Worm (Caenorhabditis elegans): ENCODE results near the gene hdl-1.

Gene hdl-1

DNA sequence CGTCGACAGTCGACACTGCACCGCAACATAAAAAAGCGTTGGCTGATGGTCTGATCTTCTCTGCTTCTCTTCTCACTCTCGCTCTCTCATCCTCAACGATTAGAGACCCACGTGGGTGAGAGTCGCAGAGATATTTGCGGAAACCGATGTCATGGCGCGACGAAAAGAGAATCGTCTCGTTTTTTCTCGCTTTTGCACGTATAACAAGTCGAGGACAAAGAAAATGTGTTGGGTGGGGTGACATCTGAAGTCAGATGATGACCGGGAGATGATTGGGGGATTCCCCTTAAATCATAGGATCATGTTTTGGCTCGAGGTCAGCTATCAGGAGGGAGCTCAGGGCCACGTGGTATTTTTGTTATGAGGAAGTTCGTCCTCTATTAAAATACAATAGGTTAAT is 6.8 kb upstream of the hdl-1 start (continued):
- peak; percentile 98 for TF ChIP-seq nhr-43 (tag; optimal IDR thresholded peaks at IDR 0.05; ENCODE audit: poor library complexity, severe bottlenecking)
- TF ChIP-seq daf-12 (tag; optimal IDR thresholded peaks at IDR 0.05): no peak
- TF ChIP-seq fkh-2 (tag; optimal IDR thresholded peaks at IDR 0.05): no peak
- TF ChIP-seq nhr-25 (tag; optimal IDR thresholded peaks at IDR 0.05): peak; percentile 99
- peak; percentile 57 for TF ChIP-seq tbx-2 (tag; optimal IDR thresholded peaks at IDR 0.05)
- TF ChIP-seq nhr-11 (tag; optimal IDR thresholded peaks at IDR 0.05): no peak

DNA sequence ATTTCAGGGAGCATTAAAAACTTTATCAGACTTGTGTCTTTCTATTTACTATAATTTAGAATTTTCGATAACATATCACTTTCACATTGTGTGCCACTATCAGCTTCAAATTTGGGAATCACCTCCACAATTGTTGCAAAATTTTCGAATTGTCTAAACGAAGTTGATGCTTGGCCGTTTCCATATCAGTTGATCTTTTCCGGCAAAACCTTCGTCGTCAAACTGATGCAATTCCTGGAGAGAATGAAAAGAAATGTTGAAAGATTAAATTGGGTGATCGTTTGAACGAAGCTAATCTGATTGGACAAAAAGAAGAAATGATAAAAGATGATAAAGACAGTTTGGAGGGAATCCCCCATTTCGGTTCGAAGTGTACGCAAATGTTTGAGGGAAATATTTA is 6.0 kb upstream of the hdl-1 start:
- TF ChIP-seq nfya-1 (tag; optimal IDR thresholded peaks at IDR 0.05; ENCODE audit: insufficient read depth) (peak; percentile 43), fos-1 (tag; optimal IDR thresholded peaks at IDR 0.05) (peak; percentile 67), lsy-12 (tag; optimal IDR thresholded peaks at IDR 0.05) (peak; percentile 38), tbx-2 (tag; optimal IDR thresholded peaks at IDR 0.05) (no peak), ceh-16 (tag; optimal IDR thresholded peaks at IDR 0.05) (no peak), elt-2 (tag; optimal IDR thresholded peaks at IDR 0.05) (peak; percentile 98), hmg-11 (tag; optimal IDR thresholded peaks at IDR 0.05) (no peak), nhr-43 (tag; optimal IDR thresholded peaks at IDR 0.05; ENCODE audit: poor library complexity, severe bottlenecking) (peak; percentile 67), jun-1 (tag; optimal IDR thresholded peaks at IDR 0.05) (peak; percentile 76), nhr-23 (tag; optimal IDR thresholded peaks at IDR 0.05) (peak; percentile 47), nhr-28 (tag; optimal IDR thresholded peaks at IDR 0.05) (no peak), nhr-12 (tag; optimal IDR thresholded peaks at IDR 0.05) (no peak), sea-2 (GFP tag; optimal IDR thresholded peaks at IDR 0.05) (no peak), nhr-237 (tag; optimal IDR thresholded peaks at IDR 0.05) (no peak), unc-62 (GFP tag; optimal IDR thresholded peaks at IDR 0.05) (no peak), elt-3 (tag; optimal IDR thresholded peaks at IDR 0.05) (no peak), zag-1 (tag; optimal IDR thresholded peaks at IDR 0.05) (no peak), fkh-10 (GFP tag; optimal IDR thresholded peaks at IDR 0.05) (no peak), ztf-4 (tag; optimal IDR thresholded peaks at IDR 0.05) (peak; percentile 34), aly-2 (tag; optimal IDR thresholded peaks at IDR 0.05) (no peak), eor-1 (tag; optimal IDR thresholded peaks at IDR 0.05) (no peak), fkh-2 (tag; optimal IDR thresholded peaks at IDR 0.05) (no peak), ceh-9 (tag; optimal IDR thresholded peaks at IDR 0.05) (no peak), mdl-1 (tag; optimal IDR thresholded peaks at IDR 0.05) (peak; percentile 24), ceh-28 (tag; optimal IDR thresholded peaks at IDR 0.05) (no peak), ztf-11 (tag; optimal IDR thresholded peaks at IDR 0.05) (no peak), R02D3.7 (tag; optimal IDR thresholded peaks at IDR 0.05) (peak; percentile 31), ZK546.5 (tag; optimal IDR thresholded peaks at IDR 0.05) (no peak), daf-12 (tag; optimal IDR thresholded peaks at IDR 0.05) (no peak), pqm-1 (tag; optimal IDR thresholded peaks at IDR 0.05) (peak; percentile 75), egl-5 (tag; optimal IDR thresholded peaks at IDR 0.05) (no peak), nhr-67 (tag; optimal IDR thresholded peaks at IDR 0.05) (no peak), snpc-4 (tag; optimal IDR thresholded peaks at IDR 0.05) (no peak), nhr-76 (tag; optimal IDR thresholded peaks at IDR 0.05) (no peak), skn-1 (tag; optimal IDR thresholded peaks at IDR 0.05) (no peak), pha-4 (tag; optimal IDR thresholded peaks at IDR 0.05) (peak; percentile 34), unc-39 (tag; optimal IDR thresholded peaks at IDR 0.05) (no peak), nhr-11 (tag; optimal IDR thresholded peaks at IDR 0.05) (no peak), nhr-77 (tag; optimal IDR thresholded peaks at IDR 0.05) (no peak), lin-39 (tag; optimal IDR thresholded peaks at IDR 0.05) (no peak), ceh-82 (tag; optimal IDR thresholded peaks at IDR 0.05) (no peak), nhr-25 (tag; optimal IDR thresholded peaks at IDR 0.05) (peak; percentile 81), lin-15B (tag; optimal IDR thresholded peaks at IDR 0.05) (no peak), mml-1 (tag; optimal IDR thresholded peaks at IDR 0.05) (no peak), ama-1 (optimal IDR thresholded peaks at IDR 0.05) (peak; percentile 94), elt-1 (tag; optimal IDR thresholded peaks at IDR 0.05) (no peak), egl-27 (tag; optimal IDR thresholded peaks at IDR 0.05) (peak; percentile 3)

Measured in whole organism, L3 larva.